Fruit fly (Drosophila melanogaster): Measurements from ENCODE around the gene CG32982.
A peak's percentile ranks its signal among the peaks of the same experiment; 100 is the strongest.

The CG32982 gene

dm6 chr2L:9207133-9207532, 81.6 kb downstream of the CG32982 start (continued):
- TF ChIP-seq CG12299 (tag; optimal IDR thresholded peaks at IDR 0.05) (no peak), ara (GFP tag; IDR thresholded peaks at IDR 0.05) (peak; percentile 62; the same call in 1 of the 2 replicates), CG5953 (GFP tag; IDR thresholded peaks at IDR 0.05) (0 out of 2 replicates have a peak, but pooled peaks have one; percentile 30), sr (GFP tag; IDR thresholded peaks at IDR 0.05) (no peak; the same call in 2 of the 3 replicates), kni (GFP tag; optimal IDR thresholded peaks at IDR 0.05) (no peak), hkb (optimal IDR thresholded peaks at IDR 0.05) (no peak), hkb (GFP tag; IDR thresholded peaks at IDR 0.05) (peak; percentile 61), amos (GFP tag; IDR thresholded peaks at IDR 0.05; ENCODE audit: partially characterized antibody) (no peak), HHEX (GFP tag; optimal IDR thresholded peaks at IDR 0.05) (peak; percentile 25), phol (tag; optimal IDR thresholded peaks at IDR 0.05) (peak; percentile 77), CG2199 (GFP tag; IDR thresholded peaks at IDR 0.05) (no peak), Blimp-1 (GFP tag; optimal IDR thresholded peaks at IDR 0.05) (peak; percentile 64), CG18619 (GFP tag; optimal IDR thresholded peaks at IDR 0.05) (peak; percentile 4), zen (tag; optimal IDR thresholded peaks at IDR 0.05) (no peak), CG15011 (GFP tag; optimal IDR thresholded peaks at IDR 0.05) (no peak), ash1 (GFP tag; optimal IDR thresholded peaks at IDR 0.05) (no peak), CG17912 (GFP tag; optimal IDR thresholded peaks at IDR 0.05) (no peak), dpn (GFP tag; optimal IDR thresholded peaks at IDR 0.05) (peak in 1 of 2 experiments; percentile 34), CG18476 (GFP tag; optimal IDR thresholded peaks at IDR 0.05) (no peak), lola (GFP tag; optimal IDR thresholded peaks at IDR 0.05) (peak in 1 of 3 experiments; percentile 54), Awh (GFP tag; IDR thresholded peaks at IDR 0.05) (peak; percentile 55; the same call in 1 of the 2 replicates), CG7987 (GFP tag; optimal IDR thresholded peaks at IDR 0.05) (no peak), nmo (GFP tag; optimal IDR thresholded peaks at IDR 0.05) (peak; percentile 77), CG10565 (GFP tag; optimal IDR thresholded peaks at IDR 0.05) (no peak), ranshi (GFP tag; IDR thresholded peaks at IDR 0.05) (no peak), CG3407 (GFP tag; optimal IDR thresholded peaks at IDR 0.05) (peak; percentile 42), ttk (GFP tag; IDR thresholded peaks at IDR 0.05) (peak; percentile 34; the same call in 1 of the 2 replicates), prd (optimal IDR thresholded peaks at IDR 0.05) (no peak), prd (GFP tag; IDR thresholded peaks at IDR 0.05) (peak; percentile 46; the same call in 1 of the 3 replicates), Dek (tag; optimal IDR thresholded peaks at IDR 0.05) (no peak), CG2678 (tag; optimal IDR thresholded peaks at IDR 0.05) (peak; percentile 70), Ada2b (GFP tag; IDR thresholded peaks at IDR 0.05) (peak; percentile 22; the same call in 1 of the 2 replicates)

dm6 chr2L:9210864-9211701, 85.5 kb downstream of the CG32982 start:
- TF ChIP-seq Usf (GFP tag; optimal IDR thresholded peaks at IDR 0.05) = peak; percentile 3
- TF ChIP-seq Atf-2 (GFP tag; optimal IDR thresholded peaks at IDR 0.05) = no peak
- no peak for TF ChIP-seq prd (optimal IDR thresholded peaks at IDR 0.05)
- TF ChIP-seq prd (GFP tag; IDR thresholded peaks at IDR 0.05) = peak; percentile 65
- peak; percentile 33; the same call in 1 of the 2 replicates for TF ChIP-seq wor (GFP tag; IDR thresholded peaks at IDR 0.05)
- TF ChIP-seq sug (tag; optimal IDR thresholded peaks at IDR 0.05) = peak; percentile 48
- no peak for TF ChIP-seq gfzf (GFP tag; optimal IDR thresholded peaks at IDR 0.05)
- TF ChIP-seq btn (GFP tag; optimal IDR thresholded peaks at IDR 0.05) = no peak
- no peak for TF ChIP-seq NK7.1 (GFP tag; optimal IDR thresholded peaks at IDR 0.05)
- TF ChIP-seq slbo (GFP tag; IDR thresholded peaks at IDR 0.05) = no peak
- TF ChIP-seq HLH3B (GFP tag; IDR thresholded peaks at IDR 0.05) = no peak
- peak; percentile 58 for TF ChIP-seq ssp (GFP tag; IDR thresholded peaks at IDR 0.05)
- TF ChIP-seq CG17328 (GFP tag; IDR thresholded peaks at IDR 0.05) = no peak; the same call in 1 of the 2 replicates
- no peak for TF ChIP-seq jigr1 (GFP tag; IDR thresholded peaks at IDR 0.05)
- peak; percentile 67 for TF ChIP-seq sens (GFP tag)
- TF ChIP-seq GATAe (GFP tag; conservative IDR thresholded peaks at IDR 0.05) = no peak
- peak; percentile 48 for TF ChIP-seq HmgZ (tag; optimal IDR thresholded peaks at IDR 0.05)
- no peak for TF ChIP-seq CG8944 (GFP tag; optimal IDR thresholded peaks at IDR 0.05)
- TF ChIP-seq ATbp (GFP tag; optimal IDR thresholded peaks at IDR 0.05) = peak; percentile 77
- no peak for TF ChIP-seq CG15479 (GFP tag; optimal IDR thresholded peaks at IDR 0.05)

All from whole organism, embryonic.